Fruit fly (Drosophila melanogaster): ENCODE data around the gene rump.

The rump gene

dm6 chr3R:9456373-9456772 is 53.8 kb downstream of the rump start, which contains the start of gene GstZ1:
GstZ1 (minus strand) TSS chr3R:9456546.
- TF ChIP-seq tj (GFP tag; optimal IDR thresholded peaks at IDR 0.05) (no peak), kay (GFP tag; ENCODE audit: borderline replicate concordance) (no peak), bab1 (GFP tag; optimal IDR thresholded peaks at IDR 0.05) (peak; percentile 33), Mnt (GFP tag; optimal IDR thresholded peaks at IDR 0.05) (no peak), cic (GFP tag; optimal IDR thresholded peaks at IDR 0.05) (peak; percentile 2), CG1620 (GFP tag; optimal IDR thresholded peaks at IDR 0.05) (no peak), Hr96 (GFP tag; optimal IDR thresholded peaks at IDR 0.05) (no peak), CG33017 (tag; optimal IDR thresholded peaks at IDR 0.05) (no peak), CG14711 (tag; optimal IDR thresholded peaks at IDR 0.05) (no peak)
